Worm (Caenorhabditis elegans) whole organism, L4 larva: ENCODE data around the gene T05E12.6.
A peak's percentile ranks its signal among the peaks of the same experiment; 100 is the strongest.

Source experiments
- D1046.2 ChIP-seq: fragments of 200-800 bp; sonication (Bioruptor generic); IDR thresholded peaks from 2 replicates; pipeline ENCODE4 v1.3.6; 2022; ENCODE audit warnings: missing genetic modification characterization, missing compliant biosample characterization
- F49E8.2 ChIP-seq: sonication (generic microtip); optimal IDR thresholded peaks from 2 replicates; lab custom pipeline; 2016; ENCODE audit warnings: missing compliant biosample characterization, mild to moderate bottlenecking, missing genetic modification characterization, borderline replicate concordance
- R02D3.7 ChIP-seq: fragments of 150-350 bp; sonication (generic microtip); optimal IDR thresholded peaks from 3 replicates; lab custom pipeline; 2014; ENCODE audit warnings: missing biosample characterization, missing genetic modification characterization
- Y5F2A.4 ChIP-seq: fragments of 200-800 bp; sonication (Bioruptor generic); optimal IDR thresholded peaks from 2 replicates; lab custom pipeline; 2018; ENCODE audit warnings: mild to moderate bottlenecking, missing genetic modification characterization, missing compliant biosample characterization
- Y75B8A.6 ChIP-seq: fragments of 200-800 bp; sonication (Bioruptor generic); IDR thresholded peaks from 2 replicates; pipeline ENCODE4 v1.3.6; 2022; ENCODE audit warnings: missing genetic modification reagents, missing genetic modification characterization, missing compliant biosample characterization
- ZK546.5 ChIP-seq, 2 experiments: sonication (generic microtip); optimal IDR thresholded peaks; 2 replicates each; lab custom pipeline; 2017; ENCODE audit warnings: missing biosample characterization in 2 of 2, missing genetic modification characterization in 2 of 2
- aha-1 ChIP-seq: fragments of 150-350 bp; peaks from one replicate; lab custom pipeline; 2014; ENCODE audit warnings: missing biosample characterization, missing genetic modification characterization
- aly-2 ChIP-seq: sonication (generic microtip); optimal IDR thresholded peaks from 2 replicates; lab custom pipeline; 2018; ENCODE audit warnings: missing biosample characterization, missing genetic modification characterization
- attf-4 ChIP-seq: sonication (generic microtip); optimal IDR thresholded peaks from 3 replicates; lab custom pipeline; 2017; ENCODE audit warnings: missing biosample characterization, missing genetic modification characterization
- ceh-28 ChIP-seq: fragments of 150-350 bp; optimal IDR thresholded peaks from 2 replicates; lab custom pipeline; 2014; ENCODE audit warnings: missing biosample characterization, missing genetic modification reagents, missing genetic modification characterization
- ceh-44 ChIP-seq: fragments of 200-800 bp; sonication (Bioruptor generic); IDR thresholded peaks from 2 replicates; pipeline ENCODE4 v1.3.6; 2022; ENCODE audit warnings: missing genetic modification reagents, missing genetic modification characterization, missing compliant biosample characterization
- cey-2 ChIP-seq: sonication (generic microtip); optimal IDR thresholded peaks from 3 replicates; lab custom pipeline; 2017; ENCODE audit warnings: missing genetic modification characterization, mild to moderate bottlenecking, missing compliant biosample characterization, antibody characterized with exemption, borderline replicate concordance; ENCODE audit not compliant: insufficient read depth
- daf-12 ChIP-seq: fragments of 150-350 bp; optimal IDR thresholded peaks from 2 replicates; lab custom pipeline; 2014; ENCODE audit warnings: missing biosample characterization, missing genetic modification reagents, missing genetic modification characterization
- daf-16 ChIP-seq, 3 experiments: sonication (generic microtip); optimal IDR thresholded peaks; 2 replicates each; lab custom pipeline; 2016 to 2017; ENCODE audit warnings: missing genetic modification characterization in 3 of 3, missing genetic modification reagents in 3 of 3, mild to moderate bottlenecking in 2 of 3, missing compliant biosample characterization in 2 of 3, missing biosample characterization in 1 of 3, moderate library complexity in 1 of 3
- daf-19 ChIP-seq: fragments of 200-800 bp; sonication (Bioruptor generic); conservative IDR thresholded peaks from 2 replicates; pipeline ENCODE4 v1.3.6; 2022; ENCODE audit warnings: missing genetic modification characterization, missing compliant biosample characterization
- dmd-6 ChIP-seq: fragments of 200-800 bp; sonication (Bioruptor generic); IDR thresholded peaks from 2 replicates; pipeline ENCODE4 v1.3.6; 2022; ENCODE audit warnings: missing genetic modification reagents, missing genetic modification characterization, missing compliant biosample characterization
- dmd-9 ChIP-seq: fragments of 200-800 bp; sonication (Bioruptor generic); IDR thresholded peaks from 2 replicates; pipeline ENCODE4 v1.3.6; 2022; ENCODE audit warnings: missing genetic modification reagents, missing genetic modification characterization, missing compliant biosample characterization
- gei-8 ChIP-seq: fragments of 200-800 bp; sonication (Bioruptor generic); optimal IDR thresholded peaks from 2 replicates; lab custom pipeline; 2018; ENCODE audit warnings: mild to moderate bottlenecking, missing genetic modification characterization, missing compliant biosample characterization
- hif-1 ChIP-seq, 2 experiments: sonication (generic microtip); optimal IDR thresholded peaks; 2 replicates each; lab custom pipeline; 2016 to 2017; ENCODE audit warnings: missing compliant biosample characterization in 2 of 2, missing genetic modification characterization in 2 of 2, missing genetic modification reagents in 2 of 2, missing genotype in 2 of 2, mild to moderate bottlenecking in 1 of 2
- hlh-11 ChIP-seq: fragments of 200-800 bp; sonication (Bioruptor generic); optimal IDR thresholded peaks from 2 replicates; lab custom pipeline; 2018; ENCODE audit warnings: mild to moderate bottlenecking, missing genetic modification characterization, missing compliant biosample characterization
- lin-29 ChIP-seq: fragments of 200-800 bp; sonication (Bioruptor generic); IDR thresholded peaks from 2 replicates; pipeline ENCODE4 v1.3.6; 2022; ENCODE audit warnings: missing genetic modification reagents, missing genetic modification characterization, missing compliant biosample characterization
- lir-3 ChIP-seq: sonication (generic microtip); optimal IDR thresholded peaks from 2 replicates; lab custom pipeline; 2016; ENCODE audit warnings: mild to moderate bottlenecking, missing genetic modification characterization, missing compliant biosample characterization
- madf-9 ChIP-seq: fragments of 200-800 bp; sonication (Bioruptor generic); conservative IDR thresholded peaks from 2 replicates; pipeline ENCODE4 v1.3.6; 2022; ENCODE audit warnings: missing genetic modification reagents, missing genetic modification characterization, missing compliant biosample characterization
- mes-2 ChIP-seq: sonication (generic microtip); optimal IDR thresholded peaks from 2 replicates; lab custom pipeline; 2016; ENCODE audit warnings: missing genotype, mild to moderate bottlenecking, missing genetic modification characterization, missing compliant biosample characterization; ENCODE audit not compliant: poor library complexity, severe bottlenecking
- mxl-2 ChIP-seq: fragments of 200-800 bp; sonication (Bioruptor generic); conservative IDR thresholded peaks from 2 replicates; pipeline ENCODE4 v1.3.6; 2022; ENCODE audit warnings: missing genetic modification reagents, missing genetic modification characterization, missing compliant biosample characterization
- mxl-3 ChIP-seq: fragments of 200-800 bp; sonication (Bioruptor generic); optimal IDR thresholded peaks from 2 replicates; lab custom pipeline; 2018; ENCODE audit warnings: mild to moderate bottlenecking, missing genetic modification characterization, missing compliant biosample characterization
- nhr-102 ChIP-seq: sonication (generic microtip); optimal IDR thresholded peaks from 2 replicates; lab custom pipeline; 2016; ENCODE audit warnings: mild to moderate bottlenecking, missing genetic modification characterization, moderate library complexity, missing compliant biosample characterization
- nhr-237 ChIP-seq: sonication (generic microtip); optimal IDR thresholded peaks from 2 replicates; lab custom pipeline; 2017; ENCODE audit warnings: missing biosample characterization, missing genetic modification characterization
- nhr-28 ChIP-seq: fragments of 150-350 bp; optimal IDR thresholded peaks from 2 replicates; lab custom pipeline; 2014; ENCODE audit warnings: missing biosample characterization, missing genetic modification characterization
- nhr-41 ChIP-seq: fragments of 200-800 bp; sonication (Bioruptor generic); IDR thresholded peaks from 2 replicates; pipeline ENCODE4 v1.3.6; 2022; ENCODE audit warnings: missing genetic modification reagents, missing genetic modification characterization, missing compliant biosample characterization
- nhr-6 ChIP-seq: fragments of 150-350 bp; optimal IDR thresholded peaks from 2 replicates; lab custom pipeline; 2014; ENCODE audit warnings: missing biosample characterization, missing genetic modification characterization
- nhr-77 ChIP-seq: fragments of 150-350 bp; optimal IDR thresholded peaks from 2 replicates; lab custom pipeline; 2014; ENCODE audit warnings: missing biosample characterization, missing genetic modification characterization
- php-3 ChIP-seq: fragments of 200-800 bp; sonication (Bioruptor generic); IDR thresholded peaks from 2 replicates; pipeline ENCODE4 v1.3.6; 2022; ENCODE audit warnings: missing genetic modification reagents, missing genetic modification characterization, missing compliant biosample characterization
- pqm-1 ChIP-seq: sonication (generic microtip); optimal IDR thresholded peaks from 2 replicates; lab custom pipeline; 2017; ENCODE audit warnings: missing biosample characterization, missing genetic modification characterization
- saeg-2 ChIP-seq: fragments of 200-800 bp; sonication (Bioruptor generic); IDR thresholded peaks from 2 replicates; pipeline ENCODE4 v1.3.6; 2022; ENCODE audit warnings: missing genetic modification reagents, missing genetic modification characterization, missing compliant biosample characterization
- sdz-12 ChIP-seq: fragments of 200-800 bp; sonication (Bioruptor generic); optimal IDR thresholded peaks from 2 replicates; lab custom pipeline; 2018; ENCODE audit warnings: mild to moderate bottlenecking, missing genetic modification characterization, missing compliant biosample characterization
- set-16 ChIP-seq: fragments of 200-800 bp; sonication (Bioruptor generic); IDR thresholded peaks from 2 replicates; pipeline ENCODE4 v1.3.6; 2022; ENCODE audit warnings: missing genetic modification reagents, missing genetic modification characterization, missing compliant biosample characterization
- skn-1 ChIP-seq: fragments of 150-350 bp; optimal IDR thresholded peaks from 2 replicates; lab custom pipeline; 2014; ENCODE audit warnings: missing biosample characterization, missing genetic modification characterization
- snpc-4 ChIP-seq: fragments of 150-350 bp; optimal IDR thresholded peaks from 2 replicates; lab custom pipeline; 2014; ENCODE audit warnings: missing biosample characterization, missing genetic modification characterization
- spr-1 ChIP-seq: sonication (generic microtip); optimal IDR thresholded peaks from 2 replicates; lab custom pipeline; 2016; ENCODE audit warnings: mild to moderate bottlenecking, missing genetic modification characterization, missing compliant biosample characterization
- spr-3 ChIP-seq: fragments of 200-800 bp; sonication (Bioruptor generic); optimal IDR thresholded peaks from 2 replicates; lab custom pipeline; 2018; ENCODE audit warnings: mild to moderate bottlenecking, missing genetic modification characterization, missing compliant biosample characterization
- unc-62 ChIP-seq, 3 experiments: fragments of 150-350 bp in 1 of 3; sonication (generic microtip); optimal IDR thresholded peaks in 2 of 3; peaks in 1 of 3; 1 replicate in 1 of 3; 2 replicates in 2 of 3; lab custom pipeline; 2014 to 2017; ENCODE audit warnings: missing biosample characterization in 3 of 3, missing genetic modification characterization in 3 of 3, missing genetic modification reagents in 3 of 3, missing genotype in 1 of 3
- vab-7 ChIP-seq: fragments of 200-800 bp; sonication (Bioruptor generic); IDR thresholded peaks from 2 replicates; pipeline ENCODE4 v1.3.6; 2022; ENCODE audit warnings: missing genetic modification reagents, missing genetic modification characterization, missing compliant biosample characterization
- zfp-3 ChIP-seq: fragments of 200-800 bp; sonication (Bioruptor generic); conservative IDR thresholded peaks from 2 replicates; pipeline ENCODE4 v1.3.6; 2022; ENCODE audit warnings: missing genetic modification reagents, missing genetic modification characterization, missing compliant biosample characterization

The T05E12.6 gene

DNA sequence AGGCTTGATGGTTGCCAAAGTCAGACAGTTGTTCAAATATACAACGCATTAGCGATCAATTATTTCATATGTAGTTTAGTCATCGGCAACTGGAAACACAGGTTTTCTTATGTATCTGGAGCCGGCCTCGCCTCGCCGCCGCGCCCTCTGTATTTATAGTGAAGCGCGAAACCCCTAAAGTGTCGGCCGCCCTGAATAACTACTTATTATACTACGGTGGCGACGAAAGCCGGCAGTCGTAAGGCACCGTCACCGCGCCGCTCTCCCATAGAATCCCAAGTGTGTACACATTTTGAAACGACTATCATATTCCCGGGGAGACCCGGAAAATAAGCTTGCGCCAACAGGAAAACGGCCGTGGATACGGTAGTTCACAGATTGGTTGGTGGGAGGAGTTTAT, 5.3 kb upstream of the T05E12.6 start:
- TF ChIP-seq nhr-6 (tag; lab: Kevin White, UChicago) (no peak), F49E8.2 (tag; lab: Kevin White, UChicago) (no peak), zfp-3 (GFP tag; lab: Robert Waterston, UW) (no peak), daf-16 (GFP tag; optimal IDR thresholded peaks at IDR 0.05; lab: Kevin White, UChicago) (no peak), daf-16 (tag; optimal IDR thresholded peaks at IDR 0.05; lab: Kevin White, UChicago) (no peak), madf-9 (GFP tag; lab: Robert Waterston, UW) (no peak), spr-3 (GFP tag; lab: Kevin White, UChicago) (no peak), attf-4 (no peak), dmd-6 (GFP tag; lab: Robert Waterston, UW) (no peak), hif-1 (tag; optimal IDR thresholded peaks at IDR 0.05; lab: Kevin White, UChicago) (no peak), set-16 (GFP tag; lab: Robert Waterston, UW) (no peak), gei-8 (GFP tag; lab: Kevin White, UChicago) (no peak), daf-19 (GFP tag; lab: Robert Waterston, UW) (no peak), skn-1 (no peak), R02D3.7 (tag; lab: Kevin White, UChicago) (no peak), Y5F2A.4 (GFP tag; lab: Kevin White, UChicago) (no peak), mxl-2 (GFP tag; lab: Robert Waterston, UW) (no peak), snpc-4 (tag; lab: Kevin White, UChicago) (no peak), ceh-28 (tag; lab: Kevin White, UChicago) (no peak), Y75B8A.6 (GFP tag; lab: Robert Waterston, UW) (no peak)

DNA sequence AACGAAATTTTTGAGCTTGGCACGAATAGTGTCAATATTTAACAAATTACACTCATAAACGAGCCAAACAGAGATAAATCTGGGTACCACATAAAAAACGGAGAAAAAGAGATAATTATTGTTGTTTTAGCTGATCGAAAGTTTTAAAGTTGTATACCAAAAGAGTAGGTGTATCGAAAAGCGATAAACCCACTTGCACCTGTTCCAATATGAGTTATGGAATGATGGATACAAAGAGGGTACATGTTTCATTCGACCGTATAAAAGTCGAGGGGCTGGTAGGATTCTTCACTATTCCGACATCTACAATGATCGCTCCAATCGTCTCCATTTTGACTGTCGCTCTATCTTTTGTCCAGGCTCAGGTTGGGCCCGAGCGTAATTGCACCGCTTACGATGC, 3.0 kb upstream of the T05E12.6 start, which contains the start of gene ZK218.1:
TSS of gene ZK218.1 (plus strand) at position 301 of the 400 bp plus-strand sequence.
- TF ChIP-seq ceh-44 (no peak), cey-2 (tag; lab: Kevin White, UChicago) (no peak), mes-2 (tag; lab: Kevin White, UChicago) (no peak), ZK546.5 (tag; optimal IDR thresholded peaks at IDR 0.05; lab: Kevin White, UChicago) (no peak), spr-1 (tag; lab: Kevin White, UChicago) (no peak), dmd-9 (GFP tag; lab: Robert Waterston, UW) (no peak), nhr-102 (tag; lab: Kevin White, UChicago) (no peak), sdz-12 (GFP tag; lab: Kevin White, UChicago) (no peak), nhr-237 (tag; lab: Kevin White, UChicago) (no peak), mxl-3 (GFP tag; lab: Kevin White, UChicago) (no peak), lin-29 (GFP tag; lab: Robert Waterston, UW) (no peak), daf-16 (GFP tag; optimal IDR thresholded peaks at IDR 0.05; lab: Kevin White, UChicago) (no peak), daf-16 (tag; optimal IDR thresholded peaks at IDR 0.05; lab: Kevin White, UChicago) (no peak), lir-3 (tag; lab: Kevin White, UChicago) (no peak), daf-12 (tag; lab: Kevin White, UChicago) (no peak), saeg-2 (GFP tag; lab: Robert Waterston, UW) (no peak), nhr-77 (no peak)

DNA sequence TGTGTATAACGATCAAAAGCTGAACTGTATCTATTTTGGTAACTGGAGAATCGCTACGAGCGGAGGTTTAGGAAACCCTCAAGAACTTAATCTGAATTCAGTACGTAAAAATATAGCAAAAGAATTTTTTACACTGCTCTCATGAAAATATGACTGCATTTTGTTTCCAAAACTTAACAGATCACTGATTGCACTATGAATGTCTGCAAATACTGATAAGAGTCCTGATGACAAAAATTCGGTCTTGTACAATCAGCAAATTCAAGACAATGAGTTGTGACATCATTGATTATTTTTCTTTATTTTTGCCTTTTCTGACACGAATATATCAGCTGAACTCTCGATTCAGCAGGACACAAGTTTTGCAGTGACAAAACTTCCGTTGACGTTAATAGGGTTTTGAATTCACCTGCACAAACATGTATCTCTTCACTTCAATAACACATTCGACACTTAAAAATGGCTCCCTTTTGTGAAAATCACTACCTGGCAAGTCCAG, 738 bp upstream of the T05E12.6 start, which contains the start of gene srh-237:
TSS of gene srh-237 (plus strand) at position 449 of the 499 bp plus-strand sequence.
- TF ChIP-seq php-3 (0 out of 2 replicates have a peak, but pooled peaks have one; percentile 20), unc-62 (GFP tag; optimal IDR thresholded peaks at IDR 0.05 in 1 of 2; lab: Kevin White, UChicago) (peak in 1 of 2 experiments; percentile 24), unc-62 (tag; optimal IDR thresholded peaks at IDR 0.05; lab: Kevin White, UChicago) (no peak), dmd-6 (GFP tag; lab: Robert Waterston, UW) (peak; percentile 86), D1046.2 (GFP tag; lab: Robert Waterston, UW) (no peak), aly-2 (tag; lab: Kevin White, UChicago) (no peak), mxl-3 (GFP tag; lab: Kevin White, UChicago) (peak; percentile 4), nhr-77 (peak; percentile 3), hlh-11 (peak; percentile 60), set-16 (GFP tag; lab: Robert Waterston, UW) (no peak), nhr-41 (GFP tag; lab: Robert Waterston, UW) (no peak), lin-29 (GFP tag; lab: Robert Waterston, UW) (no peak), F49E8.2 (tag; lab: Kevin White, UChicago) (no peak), vab-7 (GFP tag; lab: Robert Waterston, UW) (no peak), nhr-28 (tag; lab: Kevin White, UChicago) (peak; percentile 19), pqm-1 (tag; lab: Kevin White, UChicago) (peak; percentile 58), cey-2 (tag; lab: Kevin White, UChicago) (no peak), mes-2 (tag; lab: Kevin White, UChicago) (no peak), aha-1 (peak; percentile 64), daf-16 (GFP tag; optimal IDR thresholded peaks at IDR 0.05; lab: Kevin White, UChicago) (no peak), daf-16 (tag; optimal IDR thresholded peaks at IDR 0.05; lab: Kevin White, UChicago) (peak; percentile 42), lir-3 (tag; lab: Kevin White, UChicago) (no peak)
